Fruit fly (Drosophila melanogaster) whole organism, embryonic: ENCODE data around the gene Adgf-C.

Source experiments
- Aef1 ChIP-seq: fragments of 200-800 bp; sonication (Bioruptor generic); IDR thresholded peaks from 3 replicates; pipeline ENCODE4 v1.3.6; 2022; ENCODE audit warnings: missing biosample characterization, missing genetic modification characterization
- CG10274 ChIP-seq: fragments of 200-800 bp; sonication (Bioruptor generic); optimal IDR thresholded peaks from 3 replicates; lab custom pipeline; 2017; ENCODE audit warnings: missing biosample characterization, mild to moderate bottlenecking, missing genetic modification characterization
- CG10979 ChIP-seq: fragments of 200-800 bp; sonication (Bioruptor generic); optimal IDR thresholded peaks from 2 replicates; lab custom pipeline; 2018; ENCODE audit warnings: missing biosample characterization, mild to moderate bottlenecking, missing genetic modification characterization, moderate library complexity
- CG11504 ChIP-seq: fragments of 200-800 bp; sonication (Bioruptor generic); optimal IDR thresholded peaks from 3 replicates; lab custom pipeline; 2019; ENCODE audit warnings: missing biosample characterization, mild to moderate bottlenecking, missing genetic modification characterization, moderate library complexity
- CG12071 ChIP-seq: fragments of 200-800 bp; sonication (Bioruptor generic); optimal IDR thresholded peaks from 3 replicates; lab custom pipeline; 2018; ENCODE audit warnings: missing biosample characterization, mild to moderate bottlenecking, missing genetic modification characterization
- CG12744 ChIP-seq: fragments of 200-800 bp; sonication (Bioruptor generic); optimal IDR thresholded peaks from 2 replicates; lab custom pipeline; 2016; ENCODE audit warnings: missing biosample characterization, missing genetic modification characterization
- CG14965 ChIP-seq: fragments of 200-800 bp; sonication (Bioruptor generic); optimal IDR thresholded peaks from 2 replicates; lab custom pipeline; 2016; ENCODE audit warnings: missing biosample characterization, missing genetic modification characterization, borderline replicate concordance
- CG16779 ChIP-seq: fragments of 200-800 bp; sonication (Bioruptor generic); IDR thresholded peaks from 2 replicates; pipeline ENCODE4 v1.3.6; 2022; ENCODE audit warnings: missing biosample characterization, missing genetic modification characterization
- CG17802 ChIP-seq: fragments of 200-800 bp; sonication (Bioruptor generic); optimal IDR thresholded peaks from 2 replicates; lab custom pipeline; 2018; ENCODE audit warnings: missing biosample characterization, mild to moderate bottlenecking, missing genetic modification characterization, moderate library complexity
- CG17912 ChIP-seq: fragments of 200-800 bp; sonication (Bioruptor generic); optimal IDR thresholded peaks from 2 replicates; lab custom pipeline; 2018; ENCODE audit warnings: missing biosample characterization, mild to moderate bottlenecking, missing genetic modification characterization
- CG2120 ChIP-seq: fragments of 200-800 bp; sonication (Bioruptor generic); optimal IDR thresholded peaks from 3 replicates; lab custom pipeline; 2016; ENCODE audit warnings: missing biosample characterization, missing genetic modification characterization
- CG30020 ChIP-seq: fragments of 200-800 bp; optimal IDR thresholded peaks from 2 replicates; lab custom pipeline; 2019; ENCODE audit warnings: missing biosample characterization, mild to moderate bottlenecking, missing genetic modification characterization, moderate library complexity
- CG42726 ChIP-seq: fragments of 200-800 bp; sonication (Bioruptor generic); IDR thresholded peaks from 2 replicates; pipeline ENCODE4 v1.3.6; 2022; ENCODE audit warnings: missing biosample characterization, missing genetic modification characterization; ENCODE audit not compliant: partially characterized antibody
- CG4707 ChIP-seq: fragments of 200-800 bp; sonication (Bioruptor generic); optimal IDR thresholded peaks from 2 replicates; lab custom pipeline; 2018; ENCODE audit warnings: missing biosample characterization, mild to moderate bottlenecking, missing genetic modification characterization, moderate library complexity
- CG6689 ChIP-seq: fragments of 200-800 bp; sonication (Bioruptor generic); IDR thresholded peaks from 2 replicates; pipeline ENCODE4 v1.3.6; 2022; ENCODE audit warnings: missing biosample characterization, missing genetic modification characterization
- CG6791 ChIP-seq: fragments of 200-800 bp; sonication (Bioruptor generic); IDR thresholded peaks from 3 replicates; pipeline ENCODE4 v1.3.6; 2022; ENCODE audit warnings: missing biosample characterization, missing genetic modification characterization; ENCODE audit not compliant: partially characterized antibody
- CG7271 ChIP-seq: fragments of 200-800 bp; sonication (Bioruptor generic); optimal IDR thresholded peaks from 2 replicates; lab custom pipeline; 2018; ENCODE audit warnings: missing biosample characterization, mild to moderate bottlenecking, missing genetic modification characterization, moderate library complexity
- CG7745 ChIP-seq: fragments of 200-800 bp; sonication (Bioruptor generic); optimal IDR thresholded peaks from 2 replicates; lab custom pipeline; 2018; ENCODE audit warnings: missing biosample characterization, mild to moderate bottlenecking, missing genetic modification characterization, moderate library complexity
- CG8281 ChIP-seq: fragments of 200-800 bp; sonication (Bioruptor generic); optimal IDR thresholded peaks from 2 replicates; lab custom pipeline; 2018; ENCODE audit warnings: missing biosample characterization, mild to moderate bottlenecking, missing genetic modification characterization, moderate library complexity
- CG8388 ChIP-seq: fragments of 200-800 bp; sonication (Bioruptor generic); optimal IDR thresholded peaks from 2 replicates; lab custom pipeline; 2019; ENCODE audit warnings: missing biosample characterization, mild to moderate bottlenecking, missing genetic modification characterization, moderate library complexity
- CG9609 ChIP-seq: fragments of 200-800 bp; sonication (Bioruptor generic); optimal IDR thresholded peaks from 3 replicates; lab custom pipeline; 2016; ENCODE audit warnings: missing biosample characterization, missing genetic modification characterization
- Dad ChIP-seq: fragments of 200-800 bp; sonication (Bioruptor generic); optimal IDR thresholded peaks from 3 replicates; lab custom pipeline; 2016; ENCODE audit warnings: missing biosample characterization, missing genetic modification characterization
- GATAe ChIP-seq: fragments of 200-800 bp; sonication (Bioruptor generic); conservative IDR thresholded peaks from 2 replicates; pipeline ENCODE4 v1.3.6; 2022; ENCODE audit warnings: missing biosample characterization, missing genetic modification characterization
- HLH4C ChIP-seq: fragments of 200-800 bp; sonication (Bioruptor generic); IDR thresholded peaks from 3 replicates; pipeline ENCODE4 v1.3.6; 2022; ENCODE audit warnings: missing biosample characterization, missing genetic modification characterization; ENCODE audit not compliant: partially characterized antibody
- Hmr ChIP-seq: fragments of 200-800 bp; sonication (Bioruptor generic); optimal IDR thresholded peaks from 3 replicates; lab custom pipeline; 2017; ENCODE audit warnings: mild to moderate bottlenecking, missing biosample characterization, missing genetic modification reagents, missing genetic modification characterization
- Mad ChIP-seq: fragments of 200-800 bp; sonication (Bioruptor generic); optimal IDR thresholded peaks from 2 replicates; lab custom pipeline; 2016; ENCODE audit warnings: missing biosample characterization, missing genetic modification characterization
- Max ChIP-seq: fragments of 200-800 bp; sonication (Bioruptor generic); optimal IDR thresholded peaks from 2 replicates; lab custom pipeline; 2016; ENCODE audit warnings: missing biosample characterization, mild to moderate bottlenecking, missing genetic modification characterization
- Nf-YB ChIP-seq: fragments of 200-800 bp; sonication (Bioruptor generic); optimal IDR thresholded peaks from 3 replicates; lab custom pipeline; 2019; ENCODE audit warnings: missing biosample characterization, mild to moderate bottlenecking, missing genetic modification characterization, moderate library complexity
- NfI ChIP-seq: fragments of 200-800 bp; sonication (Bioruptor generic); optimal IDR thresholded peaks from 3 replicates; lab custom pipeline; 2018; ENCODE audit warnings: missing biosample characterization, mild to moderate bottlenecking, missing genetic modification characterization, moderate library complexity
- PHDP ChIP-seq: fragments of 200-800 bp; sonication (Bioruptor generic); optimal IDR thresholded peaks from 3 replicates; lab custom pipeline; 2018; ENCODE audit warnings: missing biosample characterization, mild to moderate bottlenecking, missing genetic modification characterization, moderate library complexity
- Sox100B ChIP-seq: fragments of 200-800 bp; sonication (Bioruptor generic); optimal IDR thresholded peaks from 3 replicates; lab custom pipeline; 2018; ENCODE audit warnings: missing biosample characterization, mild to moderate bottlenecking, missing genetic modification characterization
- ap ChIP-seq: fragments of 200-800 bp; sonication (Bioruptor generic); IDR thresholded peaks from 2 replicates; pipeline ENCODE4 v1.3.6; 2022; ENCODE audit warnings: missing biosample characterization, missing genetic modification characterization
- ash1 ChIP-seq: fragments of 200-800 bp; sonication (Bioruptor generic); optimal IDR thresholded peaks from 2 replicates; lab custom pipeline; 2018; ENCODE audit warnings: missing biosample characterization, mild to moderate bottlenecking, missing genetic modification characterization
- chn ChIP-seq: fragments of 200-800 bp; sonication (Bioruptor generic); optimal IDR thresholded peaks from 2 replicates; lab custom pipeline; 2016; ENCODE audit warnings: missing biosample characterization, missing genetic modification characterization
- dati ChIP-seq: fragments of 200-800 bp; sonication (Bioruptor generic); IDR thresholded peaks from 2 replicates; pipeline ENCODE4 v1.3.6; 2022; ENCODE audit warnings: missing biosample characterization, missing genetic modification characterization
- dmrt99B ChIP-seq: fragments of 200-800 bp; sonication (Bioruptor generic); optimal IDR thresholded peaks from 2 replicates; lab custom pipeline; 2018; ENCODE audit warnings: missing biosample characterization, mild to moderate bottlenecking, missing genetic modification characterization, moderate library complexity
- dpn ChIP-seq, 2 experiments: fragments of 200-800 bp; sonication (Bioruptor generic); optimal IDR thresholded peaks; 3 replicates each; lab custom pipeline; 2016; ENCODE audit warnings: missing biosample characterization in 2 of 2, missing genetic modification characterization in 2 of 2
- dysf ChIP-seq: fragments of 200-800 bp; sonication (Bioruptor generic); IDR thresholded peaks from 3 replicates; pipeline ENCODE4 v1.3.6; 2022; ENCODE audit warnings: missing biosample characterization, missing genetic modification characterization
- ems ChIP-seq: fragments of 200-800 bp; sonication (Bioruptor generic); optimal IDR thresholded peaks from 3 replicates; lab custom pipeline; 2016; ENCODE audit warnings: missing biosample characterization, missing genetic modification characterization
- eyg ChIP-seq: fragments of 200-800 bp; sonication (Bioruptor generic); optimal IDR thresholded peaks from 3 replicates; lab custom pipeline; 2016; ENCODE audit warnings: missing biosample characterization, missing genetic modification characterization
- fd3F ChIP-seq: fragments of 200-800 bp; sonication (Bioruptor generic); optimal IDR thresholded peaks from 2 replicates; lab custom pipeline; 2018; ENCODE audit warnings: missing biosample characterization, mild to moderate bottlenecking, missing genetic modification characterization, moderate library complexity
- grau ChIP-seq: fragments of 200-800 bp; optimal IDR thresholded peaks from 3 replicates; lab custom pipeline; 2019; ENCODE audit warnings: missing biosample characterization, mild to moderate bottlenecking, missing genetic modification characterization, moderate library complexity
- insv ChIP-seq, 2 experiments: fragments of 200-800 bp; sonication (Bioruptor generic); optimal IDR thresholded peaks; 3 replicates each; lab custom pipeline; 2016 to 2018; ENCODE audit warnings: missing biosample characterization in 2 of 2, missing genetic modification characterization in 2 of 2
- kay ChIP-seq: fragments of 200-800 bp; sonication (Bioruptor generic); optimal IDR thresholded peaks from 2 replicates; lab custom pipeline; 2016; ENCODE audit warnings: missing biosample characterization, missing genetic modification characterization
- ken ChIP-seq: fragments of 200-800 bp; sonication (Bioruptor generic); IDR thresholded peaks from 3 replicates; pipeline ENCODE4 v1.3.6; 2022; ENCODE audit warnings: missing biosample characterization, missing genetic modification characterization
- kni ChIP-seq: fragments of 200-800 bp; sonication (Bioruptor generic); optimal IDR thresholded peaks from 3 replicates; lab custom pipeline; 2017; ENCODE audit warnings: mild to moderate bottlenecking, missing biosample characterization, missing genetic modification reagents, missing genetic modification characterization
- luna ChIP-seq: fragments of 200-800 bp; sonication (Bioruptor generic); optimal IDR thresholded peaks from 2 replicates; lab custom pipeline; 2016; ENCODE audit warnings: missing biosample characterization, missing genetic modification characterization
- oc ChIP-seq: fragments of 200-800 bp; sonication (Bioruptor generic); optimal IDR thresholded peaks from 2 replicates; lab custom pipeline; 2018; ENCODE audit warnings: missing biosample characterization, mild to moderate bottlenecking, missing genetic modification characterization, moderate library complexity
- sug ChIP-seq: fragments of 200-800 bp; optimal IDR thresholded peaks from 2 replicates; lab custom pipeline; 2019; ENCODE audit warnings: missing biosample characterization, mild to moderate bottlenecking, missing genetic modification characterization, moderate library complexity
- trem ChIP-seq: fragments of 200-800 bp; optimal IDR thresholded peaks from 3 replicates; lab custom pipeline; 2019; ENCODE audit warnings: missing biosample characterization, mild to moderate bottlenecking, missing genetic modification characterization, moderate library complexity
- vnd ChIP-seq: fragments of 200-800 bp; sonication (Bioruptor generic); IDR thresholded peaks from 3 replicates; pipeline ENCODE4 v1.3.6; 2022; ENCODE audit warnings: missing biosample characterization, missing genetic modification characterization; ENCODE audit not compliant: partially characterized antibody

The Adgf-C gene

DNA sequence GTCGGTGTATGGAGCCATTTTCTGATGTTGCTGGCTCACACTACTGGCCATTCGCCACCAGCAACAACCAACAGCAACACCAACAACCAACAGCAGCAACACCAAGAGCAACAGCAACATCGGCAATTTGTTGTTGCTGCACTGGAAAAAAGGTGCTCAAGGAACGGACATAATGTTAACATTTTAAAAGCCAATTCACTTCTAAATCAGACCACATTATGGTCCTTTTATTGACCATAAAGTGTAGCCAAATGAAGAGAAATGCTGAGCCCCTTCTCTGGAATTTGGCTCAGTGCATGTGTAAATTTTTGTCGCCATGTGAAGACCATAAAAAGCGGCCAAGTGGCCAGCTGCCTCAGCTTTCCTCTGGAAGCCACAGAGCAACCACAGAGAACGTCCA is 10.3 kb downstream of the Adgf-C start (continued):
- TF ChIP-seq PHDP (tag; lab: Kevin White, UChicago): no peak
- TF ChIP-seq NfI: no peak
- TF ChIP-seq CG9609 (GFP tag; lab: Kevin White, UChicago): no peak
- TF ChIP-seq dysf (GFP tag; lab: Robert Waterston, UW): peak; percentile 44; the same call in 1 of the 3 replicates
- no peak for TF ChIP-seq grau (tag; lab: Kevin White, UChicago)
- TF ChIP-seq GATAe (GFP tag; lab: Robert Waterston, UW): no peak
- no peak for TF ChIP-seq Mad
- no peak for TF ChIP-seq Sox100B (GFP tag; lab: Kevin White, UChicago)
- TF ChIP-seq CG6689 (GFP tag; lab: Robert Waterston, UW): peak; percentile 39; the same call in 1 of the 2 replicates
- TF ChIP-seq CG11504 (tag; lab: Kevin White, UChicago): peak; percentile 76
- peak; percentile 17; the same call in 1 of the 2 replicates for TF ChIP-seq ap (GFP tag; lab: Robert Waterston, UW)
- no peak for TF ChIP-seq oc (tag; lab: Kevin White, UChicago)
- no peak for TF ChIP-seq CG7745 (tag; lab: Kevin White, UChicago)
- TF ChIP-seq dati: no peak
- no peak for TF ChIP-seq CG10979
- TF ChIP-seq kay: peak; percentile 50
- TF ChIP-seq CG42726 (GFP tag; lab: Robert Waterston, UW): no peak
- peak; percentile 22 for TF ChIP-seq dmrt99B (tag; lab: Kevin White, UChicago)
- TF ChIP-seq CG8388 (GFP tag; lab: Kevin White, UChicago): peak; percentile 35
- TF ChIP-seq Nf-YB (GFP tag; lab: Kevin White, UChicago): no peak
- TF ChIP-seq ash1 (GFP tag; lab: Kevin White, UChicago): no peak
- TF ChIP-seq luna (GFP tag; lab: Kevin White, UChicago): no peak
- no peak for TF ChIP-seq Hmr (GFP tag; lab: Kevin White, UChicago)
- no peak for TF ChIP-seq Max
- no peak for TF ChIP-seq chn (GFP tag; lab: Kevin White, UChicago)
- TF ChIP-seq sug: no peak
- TF ChIP-seq CG14965 (GFP tag; lab: Kevin White, UChicago): no peak
- no peak for TF ChIP-seq CG7271 (tag; lab: Kevin White, UChicago)
- TF ChIP-seq dpn (GFP tag; optimal IDR thresholded peaks at IDR 0.05; lab: Kevin White, UChicago): no peak
- peak; percentile 48 for TF ChIP-seq eyg (GFP tag; lab: Kevin White, UChicago)
- TF ChIP-seq kni (GFP tag; lab: Kevin White, UChicago): no peak
- no peak for TF ChIP-seq HLH4C (GFP tag; lab: Robert Waterston, UW)
- TF ChIP-seq Dad: no peak
- TF ChIP-seq fd3F (GFP tag; lab: Kevin White, UChicago): no peak
- TF ChIP-seq ken (GFP tag; lab: Robert Waterston, UW): peak; percentile 62; the same call in 2 of the 3 replicates
- no peak for TF ChIP-seq CG12744 (GFP tag; lab: Kevin White, UChicago)
- no peak for TF ChIP-seq CG8281
- peak; percentile 55 for TF ChIP-seq Aef1 (GFP tag; lab: Robert Waterston, UW)
- no peak for TF ChIP-seq trem
- no peak for TF ChIP-seq CG17912 (GFP tag; lab: Kevin White, UChicago)
- no peak for TF ChIP-seq CG2120 (GFP tag; lab: Kevin White, UChicago)
- TF ChIP-seq CG12071 (GFP tag; lab: Kevin White, UChicago): no peak
- TF ChIP-seq CG6791: no peak
- no peak for TF ChIP-seq ems (GFP tag; lab: Kevin White, UChicago)
- no peak for TF ChIP-seq CG30020 (tag; lab: Kevin White, UChicago)
- TF ChIP-seq CG17802 (tag; lab: Kevin White, UChicago): no peak
- no peak for TF ChIP-seq vnd (GFP tag; lab: Robert Waterston, UW)
- TF ChIP-seq CG4707 (GFP tag; lab: Kevin White, UChicago): no peak
- no peak for TF ChIP-seq CG10274 (GFP tag; lab: Kevin White, UChicago)
- TF ChIP-seq insv (GFP tag; optimal IDR thresholded peaks at IDR 0.05; lab: Kevin White, UChicago): no peak
- TF ChIP-seq CG16779: no peak
